Fruit fly (Drosophila melanogaster) whole organism, pupa: Measurements from ENCODE around the gene CG13614.

Experiments
- CG10348 ChIP-seq: fragments of 200-800 bp; sonication (Bioruptor generic); IDR thresholded peaks from 2 replicates; pipeline ENCODE4 v1.3.6; 2022; ENCODE audit warnings: missing biosample characterization, missing genetic modification characterization
- CG12605 ChIP-seq: fragments of 200-800 bp; sonication (Bioruptor generic); IDR thresholded peaks from 2 replicates; pipeline ENCODE4 v1.3.6; 2022; ENCODE audit warnings: missing biosample characterization, missing genetic modification characterization
- CG13204 ChIP-seq: fragments of 200-800 bp; sonication (Bioruptor generic); optimal IDR thresholded peaks from 2 replicates; lab custom pipeline; 2018; ENCODE audit warnings: missing biosample characterization, mild to moderate bottlenecking, missing genetic modification characterization, moderate library complexity
- CG14655 ChIP-seq: fragments of 200-800 bp; sonication (Bioruptor generic); optimal IDR thresholded peaks from 3 replicates; lab custom pipeline; 2017; ENCODE audit warnings: mild to moderate bottlenecking, missing biosample characterization, missing genetic modification reagents, missing genetic modification characterization
- CG15710 ChIP-seq: fragments of 200-800 bp; sonication (Bioruptor generic); optimal IDR thresholded peaks from 2 replicates; lab custom pipeline; 2018; ENCODE audit warnings: missing biosample characterization, mild to moderate bottlenecking, missing genetic modification characterization, moderate library complexity
- CG17806 ChIP-seq: fragments of 200-800 bp; sonication (Bioruptor generic); optimal IDR thresholded peaks from 2 replicates; lab custom pipeline; 2018; ENCODE audit warnings: missing biosample characterization, mild to moderate bottlenecking, missing genetic modification characterization, moderate library complexity
- CG32121 ChIP-seq: fragments of 200-800 bp; sonication (Bioruptor generic); IDR thresholded peaks from 2 replicates; pipeline ENCODE4 v1.3.6; 2022; ENCODE audit warnings: missing biosample characterization, missing genetic modification characterization
- CG34367 ChIP-seq: fragments of 200-800 bp; sonication (Bioruptor generic); optimal IDR thresholded peaks from 2 replicates; lab custom pipeline; 2018; ENCODE audit warnings: missing biosample characterization, mild to moderate bottlenecking, missing genetic modification characterization
- CG4496 ChIP-seq: fragments of 200-800 bp; sonication (Bioruptor generic); IDR thresholded peaks from 3 replicates; pipeline ENCODE4 v1.3.6; 2022; ENCODE audit warnings: missing biosample characterization, missing genetic modification characterization
- CG8159 ChIP-seq: fragments of 200-800 bp; sonication (Bioruptor generic); optimal IDR thresholded peaks from 3 replicates; lab custom pipeline; 2018; ENCODE audit warnings: missing biosample characterization, mild to moderate bottlenecking, missing genetic modification characterization, moderate library complexity
- CG8301 ChIP-seq: fragments of 200-800 bp; sonication (Bioruptor generic); optimal IDR thresholded peaks from 2 replicates; lab custom pipeline; 2018; ENCODE audit warnings: missing biosample characterization, mild to moderate bottlenecking, missing genetic modification characterization
- CG9948 ChIP-seq: fragments of 200-800 bp; sonication (Bioruptor generic); optimal IDR thresholded peaks from 2 replicates; lab custom pipeline; 2018; ENCODE audit warnings: missing biosample characterization, mild to moderate bottlenecking, missing genetic modification characterization, moderate library complexity
- D1 ChIP-seq: fragments of 200-800 bp; sonication (Bioruptor generic); optimal IDR thresholded peaks from 2 replicates; lab custom pipeline; 2018; ENCODE audit warnings: missing biosample characterization, mild to moderate bottlenecking, missing genetic modification characterization, moderate library complexity
- EcR ChIP-seq: fragments of 200-800 bp; sonication (Bioruptor generic); optimal IDR thresholded peaks from 3 replicates; lab custom pipeline; 2019; ENCODE audit warnings: missing biosample characterization, missing genetic modification characterization, mild to moderate bottlenecking, moderate library complexity, missing genetic modification reagents
- Ets98B ChIP-seq: fragments of 200-800 bp; sonication (Bioruptor generic); IDR thresholded peaks from 2 replicates; pipeline ENCODE4 v1.3.6; 2022; ENCODE audit warnings: missing biosample characterization, missing genetic modification characterization
- Pif1A ChIP-seq: fragments of 200-800 bp; sonication (Bioruptor generic); optimal IDR thresholded peaks from 3 replicates; lab custom pipeline; 2016; ENCODE audit warnings: missing biosample characterization, missing genetic modification characterization
- Pif1B ChIP-seq: fragments of 200-800 bp; sonication (Bioruptor generic); optimal IDR thresholded peaks from 3 replicates; lab custom pipeline; 2016; ENCODE audit warnings: missing biosample characterization, missing genetic modification characterization
- fd96Ca ChIP-seq: fragments of 200-800 bp; sonication (Bioruptor generic); IDR thresholded peaks from 3 replicates; pipeline ENCODE4 v1.3.6; 2022; ENCODE audit warnings: missing biosample characterization, missing genetic modification characterization
- gl ChIP-seq: fragments of 200-800 bp; sonication (Bioruptor generic); optimal IDR thresholded peaks from 2 replicates; lab custom pipeline; 2018; ENCODE audit warnings: missing biosample characterization, mild to moderate bottlenecking, missing genetic modification characterization
- rn ChIP-seq: fragments of 200-800 bp; sonication (Bioruptor generic); IDR thresholded peaks from 2 replicates; pipeline ENCODE4 v1.3.6; 2022; ENCODE audit warnings: missing biosample characterization, missing genetic modification characterization

Gene CG13614

dm6 chr3R:24364880-24365604 lies 4.3 kb upstream of the CG13614 start, which contains the start of the genes CG17784 and CG13613:
Gene CG17784, minus strand, starts transcription at chr3R:24364980.
Gene CG13613, plus strand, starts transcription at chr3R:24365554.
- TF ChIP-seq CG10348 (GFP tag; lab: Robert Waterston, UW) (no peak), EcR (no peak), CG32121 (no peak), CG17806 (tag; lab: Kevin White, UChicago) (no peak), CG12605 (GFP tag; lab: Robert Waterston, UW) (no peak), CG14655 (no peak), CG15710 (tag; lab: Kevin White, UChicago) (no peak), gl (tag; lab: Kevin White, UChicago) (no peak), rn (GFP tag; lab: Robert Waterston, UW) (no peak), CG9948 (tag; lab: Kevin White, UChicago) (no peak), fd96Ca (GFP tag; lab: Robert Waterston, UW) (no peak), CG8301 (tag; lab: Kevin White, UChicago) (no peak), Pif1B (GFP tag; lab: Kevin White, UChicago) (no peak), CG34367 (tag; lab: Kevin White, UChicago) (no peak), CG4496 (GFP tag; lab: Robert Waterston, UW) (no peak), CG8159 (tag; lab: Kevin White, UChicago) (no peak)

dm6 chr3R:24367120-24367519 lies 2.2 kb upstream of the CG13614 start, which contains the start of gene CG42811:
Gene CG42811, minus strand, starts transcription at chr3R:24367220.
- TF ChIP-seq Pif1B (GFP tag; lab: Kevin White, UChicago) (no peak), CG8301 (tag; lab: Kevin White, UChicago) (no peak), rn (GFP tag; lab: Robert Waterston, UW) (no peak), CG17806 (tag; lab: Kevin White, UChicago) (no peak), CG13204 (GFP tag; lab: Kevin White, UChicago) (no peak), CG8159 (tag; lab: Kevin White, UChicago) (no peak), CG10348 (GFP tag; lab: Robert Waterston, UW) (no peak), fd96Ca (GFP tag; lab: Robert Waterston, UW) (no peak), CG34367 (tag; lab: Kevin White, UChicago) (no peak)

- TF ChIP-seq CG17806 (tag; lab: Kevin White, UChicago), result no peak
- no peak for TF ChIP-seq CG4496 (GFP tag; lab: Robert Waterston, UW)
- TF ChIP-seq CG13204 (GFP tag; lab: Kevin White, UChicago), result no peak
- TF ChIP-seq D1 (tag; lab: Kevin White, UChicago), result no peak
- no peak for TF ChIP-seq EcR
- TF ChIP-seq CG15710 (tag; lab: Kevin White, UChicago), result no peak
- no peak for TF ChIP-seq Pif1A
- no peak for TF ChIP-seq CG34367 (tag; lab: Kevin White, UChicago)
- no peak for TF ChIP-seq CG9948 (tag; lab: Kevin White, UChicago)
- TF ChIP-seq CG12605 (GFP tag; lab: Robert Waterston, UW), result no peak
- no peak for TF ChIP-seq CG8159 (tag; lab: Kevin White, UChicago)
- no peak for TF ChIP-seq CG8301 (tag; lab: Kevin White, UChicago)
- no peak for TF ChIP-seq Ets98B (GFP tag; lab: Robert Waterston, UW)
- no peak for TF ChIP-seq Pif1B (GFP tag; lab: Kevin White, UChicago)
Measured at dm6 chr3R:24368064-24368463, 1.3 kb upstream of the CG13614 start, which contains the start of the genes CG42812 and CG33341. Gene CG42812, minus strand, starts transcription at chr3R:24368164. Gene CG33341, plus strand, starts transcription at chr3R:24368358.

- TF ChIP-seq CG17806 (tag; lab: Kevin White, UChicago), result no peak
- no peak for TF ChIP-seq CG14655
- no peak for TF ChIP-seq CG8301 (tag; lab: Kevin White, UChicago)
- TF ChIP-seq CG32121, result no peak
- no peak for TF ChIP-seq EcR
- TF ChIP-seq CG13204 (GFP tag; lab: Kevin White, UChicago), result no peak
- TF ChIP-seq CG12605 (GFP tag; lab: Robert Waterston, UW), result no peak
- TF ChIP-seq fd96Ca (GFP tag; lab: Robert Waterston, UW), result no peak
- TF ChIP-seq CG8159 (tag; lab: Kevin White, UChicago), result no peak
Measured at dm6 chr3R:24372662-24373061, 3.3 kb downstream of the CG13614 start, which contains the start of gene CG17782. Gene CG17782, minus strand, starts transcription at chr3R:24372762.

- no peak for TF ChIP-seq D1 (tag; lab: Kevin White, UChicago)
- TF ChIP-seq CG15710 (tag; lab: Kevin White, UChicago), result no peak
- TF ChIP-seq rn (GFP tag; lab: Robert Waterston, UW), result no peak
- TF ChIP-seq CG32121, result no peak
- no peak for TF ChIP-seq CG10348 (GFP tag; lab: Robert Waterston, UW)
- no peak for TF ChIP-seq gl (tag; lab: Kevin White, UChicago)
- no peak for TF ChIP-seq CG17806 (tag; lab: Kevin White, UChicago)
- TF ChIP-seq CG8301 (tag; lab: Kevin White, UChicago), result no peak
- TF ChIP-seq CG13204 (GFP tag; lab: Kevin White, UChicago), result no peak
Measured at dm6 chr3R:24375561-24375960, 6.2 kb downstream of the CG13614 start, which contains the start of gene CG17781. Gene CG17781, minus strand, starts transcription at chr3R:24375661.

- TF ChIP-seq CG4496 (GFP tag; lab: Robert Waterston, UW), result no peak
Measured at dm6 chr3R:24376565-24376964, 7.2 kb downstream of the CG13614 start, which contains the start of gene CG33342. Gene CG33342, plus strand, starts transcription at chr3R:24376865.
